Worm (Caenorhabditis elegans): ENCODE results near the gene srh-30.

ce11 chrV:6819812-6820211 lies 48.3 kb upstream of the srh-30 start, which contains the start of gene dmsr-13:
- TF ChIP-seq unc-62 (GFP tag; optimal IDR thresholded peaks at IDR 0.05) (no peak), ceh-83 (GFP tag; optimal IDR thresholded peaks at IDR 0.05) (no peak)

Measured in whole organism, mixed stage, embryonic.